Worm (Caenorhabditis elegans): ENCODE results near the gene C09G1.2.

DNA sequence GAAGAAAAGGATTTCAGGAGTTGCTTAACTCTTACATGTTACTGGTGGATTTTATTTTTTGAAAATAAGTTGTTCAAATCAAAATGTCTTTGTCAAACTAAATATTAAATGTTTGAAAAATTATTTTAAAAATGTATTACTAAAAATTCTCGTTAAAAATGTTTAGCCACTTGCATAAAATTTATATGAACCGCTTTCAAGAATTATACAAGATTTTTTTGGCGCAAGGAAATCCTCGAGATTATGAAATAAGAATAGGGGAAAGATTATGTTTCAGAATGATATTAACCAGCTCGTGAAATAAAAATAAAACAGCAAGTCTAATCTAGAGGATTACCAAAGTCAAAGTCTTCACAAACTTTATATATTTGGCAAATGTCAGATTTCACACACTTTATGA, 758 bp upstream of the C09G1.2 start:
- TF ChIP-seq flt-1 (GFP tag; IDR thresholded peaks at IDR 0.05) (no peak), med-1 (GFP tag; optimal IDR thresholded peaks at IDR 0.05; ENCODE audit: insufficient read depth) (no peak), tab-1 (GFP tag; IDR thresholded peaks at IDR 0.05) (no peak), cog-1 (tag; optimal IDR thresholded peaks at IDR 0.05) (no peak), ref-1 (GFP tag; conservative IDR thresholded peaks at IDR 0.05) (no peak), ztf-23 (GFP tag; IDR thresholded peaks at IDR 0.05) (no peak), T22C8.4 (GFP tag; IDR thresholded peaks at IDR 0.05) (no peak)
